Fruit fly (Drosophila melanogaster) whole organism, embryonic: ENCODE measurements around the gene Jhbp12.

Source experiments
- B-H1 ChIP-seq: fragments of 200-800 bp; sonication (Bioruptor generic); IDR thresholded peaks from 3 replicates; pipeline ENCODE4 v1.3.6; 2022; ENCODE audit warnings: missing biosample characterization, missing genetic modification characterization
- BtbVII ChIP-seq: fragments of 200-800 bp; sonication (Bioruptor generic); optimal IDR thresholded peaks from 3 replicates; lab custom pipeline; 2017; ENCODE audit warnings: missing biosample characterization, mild to moderate bottlenecking, missing genetic modification characterization
- CG11247 ChIP-seq: fragments of 200-800 bp; sonication (Bioruptor generic); IDR thresholded peaks from 2 replicates; pipeline ENCODE4 v1.3.6; 2022; ENCODE audit warnings: missing biosample characterization, missing genetic modification characterization
- CG14050 ChIP-seq: fragments of 200-800 bp; sonication (Bioruptor generic); IDR thresholded peaks from 3 replicates; pipeline ENCODE4 v1.3.6; 2022; ENCODE audit warnings: missing biosample characterization, missing genetic modification characterization
- CG14441 ChIP-seq: fragments of 200-800 bp; sonication (Bioruptor generic); IDR thresholded peaks from 2 replicates; pipeline ENCODE4 v1.3.6; 2022; ENCODE audit warnings: missing biosample characterization, missing genetic modification characterization
- CG15011 ChIP-seq: fragments of 200-800 bp; sonication (Bioruptor generic); optimal IDR thresholded peaks from 3 replicates; lab custom pipeline; 2018; ENCODE audit warnings: missing biosample characterization, mild to moderate bottlenecking, missing genetic modification characterization
- CG17359 ChIP-seq: fragments of 200-800 bp; sonication (Bioruptor generic); optimal IDR thresholded peaks from 3 replicates; lab custom pipeline; 2018; ENCODE audit warnings: missing biosample characterization, mild to moderate bottlenecking, missing genetic modification characterization, moderate library complexity
- CG17385 ChIP-seq: fragments of 200-800 bp; sonication (Bioruptor generic); optimal IDR thresholded peaks from 3 replicates; lab custom pipeline; 2018; ENCODE audit warnings: missing biosample characterization, mild to moderate bottlenecking, missing genetic modification characterization
- CG30403 ChIP-seq: fragments of 200-800 bp; sonication (Bioruptor generic); optimal IDR thresholded peaks from 3 replicates; lab custom pipeline; 2016; ENCODE audit warnings: missing biosample characterization, missing genetic modification characterization
- CG32532 ChIP-seq: fragments of 200-800 bp; sonication (Bioruptor generic); IDR thresholded peaks from 2 replicates; pipeline ENCODE4 v1.3.6; 2022; ENCODE audit warnings: missing biosample characterization, missing genetic modification characterization
- CG33213 ChIP-seq: fragments of 200-800 bp; sonication (Bioruptor generic); optimal IDR thresholded peaks from 3 replicates; lab custom pipeline; 2016; ENCODE audit warnings: missing biosample characterization, missing genetic modification characterization
- CG33557 ChIP-seq: fragments of 200-800 bp; sonication (Bioruptor generic); optimal IDR thresholded peaks from 2 replicates; lab custom pipeline; 2019; ENCODE audit warnings: missing biosample characterization, mild to moderate bottlenecking, missing genetic modification characterization, moderate library complexity
- CG4328 ChIP-seq: fragments of 200-800 bp; sonication (Bioruptor generic); optimal IDR thresholded peaks from 3 replicates; lab custom pipeline; 2017; ENCODE audit warnings: missing biosample characterization, missing genetic modification reagents, missing genetic modification characterization
- CG4404 ChIP-seq: fragments of 200-800 bp; sonication (Bioruptor generic); IDR thresholded peaks from 2 replicates; pipeline ENCODE4 v1.3.6; 2022; ENCODE audit warnings: missing biosample characterization, missing genetic modification characterization
- CG4617 ChIP-seq: fragments of 200-800 bp; sonication (Bioruptor generic); optimal IDR thresholded peaks from 3 replicates; lab custom pipeline; 2016; ENCODE audit warnings: missing biosample characterization, missing genetic modification characterization, borderline replicate concordance
- CG8388 ChIP-seq: fragments of 200-800 bp; sonication (Bioruptor generic); optimal IDR thresholded peaks from 2 replicates; lab custom pipeline; 2019; ENCODE audit warnings: missing biosample characterization, mild to moderate bottlenecking, missing genetic modification characterization, moderate library complexity
- CG9437 ChIP-seq: fragments of 200-800 bp; sonication (Bioruptor generic); optimal IDR thresholded peaks from 2 replicates; lab custom pipeline; 2018; ENCODE audit warnings: missing biosample characterization, mild to moderate bottlenecking, missing genetic modification characterization
- CG9932 ChIP-seq: fragments of 200-800 bp; sonication (Bioruptor generic); IDR thresholded peaks from 2 replicates; pipeline ENCODE4 v1.3.6; 2022; ENCODE audit warnings: missing biosample characterization, missing genetic modification characterization
- Dip2 ChIP-seq: fragments of 200-800 bp; sonication (Bioruptor generic); IDR thresholded peaks from 2 replicates; pipeline ENCODE4 v1.3.6; 2022; ENCODE audit warnings: missing biosample characterization, missing genetic modification characterization
- E2f1 ChIP-seq: fragments of 200-800 bp; sonication (Bioruptor generic); IDR thresholded peaks from 2 replicates; pipeline ENCODE4 v1.3.6; 2022; ENCODE audit warnings: missing biosample characterization, missing genetic modification characterization
- Fer1 ChIP-seq: fragments of 200-800 bp; sonication (Bioruptor generic); optimal IDR thresholded peaks from 2 replicates; lab custom pipeline; 2017; ENCODE audit warnings: missing biosample characterization, mild to moderate bottlenecking, missing genetic modification characterization
- H15 ChIP-seq: fragments of 200-800 bp; sonication (Bioruptor generic); IDR thresholded peaks from 3 replicates; pipeline ENCODE4 v1.3.6; 2022; ENCODE audit warnings: missing biosample characterization, missing genetic modification characterization
- Mad ChIP-seq: fragments of 200-800 bp; sonication (Bioruptor generic); optimal IDR thresholded peaks from 2 replicates; lab custom pipeline; 2016; ENCODE audit warnings: missing biosample characterization, missing genetic modification characterization
- Nf-YB ChIP-seq: fragments of 200-800 bp; sonication (Bioruptor generic); optimal IDR thresholded peaks from 3 replicates; lab custom pipeline; 2019; ENCODE audit warnings: missing biosample characterization, mild to moderate bottlenecking, missing genetic modification characterization, moderate library complexity
- Optix ChIP-seq: fragments of 200-800 bp; sonication (Bioruptor generic); IDR thresholded peaks from 3 replicates; pipeline ENCODE4 v1.3.6; 2022; ENCODE audit warnings: missing biosample characterization, missing genetic modification characterization
- Usf ChIP-seq: fragments of 200-800 bp; sonication (Bioruptor generic); optimal IDR thresholded peaks from 2 replicates; lab custom pipeline; 2017; ENCODE audit warnings: missing genotype, missing biosample characterization, missing genetic modification characterization
- ap ChIP-seq: fragments of 200-800 bp; sonication (Bioruptor generic); IDR thresholded peaks from 2 replicates; pipeline ENCODE4 v1.3.6; 2022; ENCODE audit warnings: missing biosample characterization, missing genetic modification characterization
- bab2 ChIP-seq: fragments of 200-800 bp; sonication (Bioruptor generic); optimal IDR thresholded peaks from 2 replicates; lab custom pipeline; 2016; ENCODE audit warnings: missing biosample characterization, missing genetic modification characterization
- bbx ChIP-seq: fragments of 200-800 bp; sonication (Bioruptor generic); IDR thresholded peaks from 2 replicates; pipeline ENCODE4 v1.3.6; 2022; ENCODE audit warnings: missing biosample characterization, missing genetic modification characterization; ENCODE audit not compliant: partially characterized antibody
- chinmo ChIP-seq: fragments of 200-800 bp; sonication (Bioruptor generic); IDR thresholded peaks from 4 replicates; pipeline ENCODE4 v1.3.6; 2022; ENCODE audit warnings: missing biosample characterization, missing genetic modification characterization; ENCODE audit not compliant: partially characterized antibody
- chm ChIP-seq: fragments of 200-800 bp; sonication (Bioruptor generic); IDR thresholded peaks from 2 replicates; pipeline ENCODE4 v1.3.6; 2022; ENCODE audit warnings: missing biosample characterization, missing genetic modification characterization
- crol ChIP-seq: fragments of 200-800 bp; sonication (Bioruptor generic); IDR thresholded peaks from 2 replicates; pipeline ENCODE4 v1.3.6; 2022; ENCODE audit warnings: missing biosample characterization, missing genetic modification characterization
- dysf ChIP-seq: fragments of 200-800 bp; sonication (Bioruptor generic); IDR thresholded peaks from 3 replicates; pipeline ENCODE4 v1.3.6; 2022; ENCODE audit warnings: missing biosample characterization, missing genetic modification characterization
- esg ChIP-seq: fragments of 200-800 bp; sonication (Bioruptor generic); conservative IDR thresholded peaks from 2 replicates; pipeline ENCODE4 v1.3.6; 2022; ENCODE audit warnings: missing biosample characterization, missing genetic modification characterization
- gt ChIP-seq: fragments of 200-800 bp; sonication (Bioruptor generic); IDR thresholded peaks from 2 replicates; pipeline ENCODE4 v1.3.6; 2022; ENCODE audit warnings: missing biosample characterization, missing genetic modification characterization
- lbe ChIP-seq: fragments of 200-800 bp; sonication (Bioruptor generic); optimal IDR thresholded peaks from 2 replicates; lab custom pipeline; 2016; ENCODE audit warnings: missing biosample characterization, mild to moderate bottlenecking, missing genetic modification characterization
- lilli ChIP-seq: fragments of 200-800 bp; sonication (Bioruptor generic); optimal IDR thresholded peaks from 3 replicates; lab custom pipeline; 2016; ENCODE audit warnings: missing biosample characterization, missing genetic modification characterization
- lov ChIP-seq, 2 experiments: fragments of 200-800 bp in 1 of 2; fragments of >200 bp in 1 of 2; sonication (Bioruptor generic) in 1 of 2; IDR thresholded peaks in 1 of 2; optimal IDR thresholded peaks in 1 of 2; 2 replicates in 1 of 2; 3 replicates in 1 of 2; pipeline versions ENCODE4 v1.3.6 to Lab custom; 2017 to 2022; ENCODE audit warnings: missing biosample characterization in 1 of 2, missing genetic modification characterization in 1 of 2
- mam ChIP-seq: fragments of 200-800 bp; sonication (Bioruptor generic); optimal IDR thresholded peaks from 3 replicates; lab custom pipeline; 2016; ENCODE audit warnings: missing biosample characterization, missing genetic modification characterization
- nau ChIP-seq: fragments of 200-800 bp; sonication (Bioruptor generic); optimal IDR thresholded peaks from 3 replicates; lab custom pipeline; 2017; ENCODE audit warnings: missing biosample characterization, mild to moderate bottlenecking, missing genetic modification characterization, missing genetic modification reagents
- p53 ChIP-seq: fragments of 200-800 bp; sonication (Bioruptor generic); optimal IDR thresholded peaks from 2 replicates; lab custom pipeline; 2016; ENCODE audit warnings: missing biosample characterization, missing genetic modification characterization
- pan ChIP-seq, 4 experiments: fragments of >200 bp in 3 of 4; fragments of 200-800 bp in 1 of 4; sonication (Bioruptor generic) in 1 of 4; optimal IDR thresholded peaks in 3 of 4; IDR thresholded peaks in 1 of 4; 2 replicates each; pipeline versions ENCODE4 v1.3.6 to Lab custom; 2017 to 2022; ENCODE audit warnings: missing biosample characterization in 2 of 4, missing genetic modification characterization in 2 of 4, mixed read lengths in 1 of 4
- pb ChIP-seq: fragments of 200-800 bp; sonication (Bioruptor generic); optimal IDR thresholded peaks from 3 replicates; lab custom pipeline; 2016; ENCODE audit warnings: missing biosample characterization, missing genetic modification characterization
- prd ChIP-seq, 3 experiments: fragments of >200 bp in 2 of 3; fragments of 200-800 bp in 1 of 3; sonication (Bioruptor generic) in 1 of 3; optimal IDR thresholded peaks in 2 of 3; IDR thresholded peaks in 1 of 3; 2 replicates in 2 of 3; 3 replicates in 1 of 3; pipeline versions ENCODE4 v1.3.6 to Lab custom; 2017 to 2022; ENCODE audit warnings: missing biosample characterization in 1 of 3, missing genetic modification characterization in 1 of 3
- ranshi ChIP-seq: fragments of 200-800 bp; sonication (Bioruptor generic); IDR thresholded peaks from 2 replicates; pipeline ENCODE4 v1.3.6; 2022; ENCODE audit warnings: missing biosample characterization, missing genetic modification characterization
- rib ChIP-seq: fragments of 200-800 bp; sonication (Bioruptor generic); IDR thresholded peaks from 2 replicates; pipeline ENCODE4 v1.3.6; 2022; ENCODE audit warnings: missing biosample characterization, missing genetic modification characterization
- slbo ChIP-seq: fragments of 200-800 bp; sonication (Bioruptor generic); IDR thresholded peaks from 2 replicates; pipeline ENCODE4 v1.3.6; 2022; ENCODE audit warnings: missing biosample characterization, missing genetic modification characterization
- tgo ChIP-seq: fragments of 200-800 bp; sonication (Bioruptor generic); IDR thresholded peaks from 3 replicates; pipeline ENCODE4 v1.3.6; 2022; ENCODE audit warnings: missing biosample characterization, missing genetic modification characterization

The Jhbp12 gene

dm6 chr3R:24525983-24526661, 1.5 kb downstream of the Jhbp12 start (continued):
- TF ChIP-seq CG33557 (no peak), rib (GFP tag; lab: Robert Waterston, UW) (no peak), nau (GFP tag; lab: Kevin White, UChicago) (no peak), gt (GFP tag; lab: Robert Waterston, UW) (no peak), crol (GFP tag; lab: Robert Waterston, UW) (no peak), Nf-YB (GFP tag; lab: Kevin White, UChicago) (no peak), CG9932 (GFP tag; lab: Robert Waterston, UW) (no peak), dysf (GFP tag; lab: Robert Waterston, UW) (peak; percentile 54; the same call in 2 of the 3 replicates), Dip2 (GFP tag; lab: Robert Waterston, UW) (no peak), CG30403 (GFP tag; lab: Kevin White, UChicago) (peak; percentile 21), pb (no peak), Fer1 (GFP tag; lab: Kevin White, UChicago) (peak; percentile 28), CG4328 (no peak), lov (optimal IDR thresholded peaks at IDR 0.05; lab: Kevin White, UChicago) (no peak), lov (GFP tag; IDR thresholded peaks at IDR 0.05; lab: Robert Waterston, UW) (0 out of 3 replicates have a peak, but pooled peaks have one; percentile 25), CG17359 (tag; lab: Kevin White, UChicago) (peak; percentile 17), CG9437 (GFP tag; lab: Kevin White, UChicago) (no peak), bab2 (GFP tag; lab: Kevin White, UChicago) (no peak), CG14050 (GFP tag; lab: Robert Waterston, UW) (no peak; the same call in 2 of the 3 replicates), CG11247 (GFP tag; lab: Robert Waterston, UW) (0 out of 2 replicates have a peak, but pooled peaks have one; percentile 41), BtbVII (GFP tag; lab: Kevin White, UChicago) (no peak), Usf (no peak), CG8388 (GFP tag; lab: Kevin White, UChicago) (no peak), E2f1 (peak; percentile 37), B-H1 (GFP tag; lab: Robert Waterston, UW) (no peak; the same call in 2 of the 3 replicates), CG33213 (GFP tag; lab: Kevin White, UChicago) (no peak), Optix (GFP tag; lab: Robert Waterston, UW) (0 out of 3 replicates have a peak, but pooled peaks have one; percentile 40), CG4617 (GFP tag; lab: Kevin White, UChicago) (no peak), mam (no peak), CG32532 (no peak), CG15011 (no peak), pan (optimal IDR thresholded peaks at IDR 0.05; lab: Kevin White, UChicago) (no peak), pan (GFP tag; optimal IDR thresholded peaks at IDR 0.05 in 1 of 2, IDR thresholded peaks at IDR 0.05 in 1 of 2) (peak in 1 of 2 experiments; percentile 57), lilli (GFP tag; lab: Kevin White, UChicago) (no peak), tgo (GFP tag; lab: Robert Waterston, UW) (peak; percentile 47; the same call in 2 of the 3 replicates), slbo (GFP tag; lab: Robert Waterston, UW) (peak; percentile 35; the same call in 1 of the 2 replicates), Mad (GFP tag; lab: Kevin White, UChicago) (no peak), lbe (GFP tag; lab: Kevin White, UChicago) (no peak), p53 (GFP tag; lab: Kevin White, UChicago) (no peak), CG17385 (no peak), esg (GFP tag; lab: Robert Waterston, UW) (peak; percentile 20; the same call in 1 of the 2 replicates), CG14441 (peak; percentile 65), chm (GFP tag; lab: Robert Waterston, UW) (no peak), ranshi (GFP tag; lab: Robert Waterston, UW) (peak; percentile 30; the same call in 1 of the 2 replicates), H15 (peak; percentile 39; the same call in 1 of the 3 replicates), chinmo (peak; percentile 90; the same call in 3 of the 4 replicates), prd (optimal IDR thresholded peaks at IDR 0.05; lab: Kevin White, UChicago) (no peak), prd (GFP tag; IDR thresholded peaks at IDR 0.05; lab: Robert Waterston, UW) (peak; percentile 54), CG4404 (GFP tag; lab: Robert Waterston, UW) (no peak), ap (no peak), bbx (GFP tag; lab: Robert Waterston, UW) (no peak)
